Worm (Caenorhabditis elegans): ENCODE data around the gene F42F12.14.

The F42F12.14 gene

ce11 chrX:12365388-12365787 lies 17.0 kb downstream of the F42F12.14 start, which contains the start of gene F19H6.4:
TSS of gene F19H6.4 (plus strand) at chrX:12365688.
- TF ChIP-seq nhr-12 (tag; optimal IDR thresholded peaks at IDR 0.05) (no peak), mls-2 (tag; optimal IDR thresholded peaks at IDR 0.05) (no peak), elt-1 (tag; optimal IDR thresholded peaks at IDR 0.05; ENCODE audit: borderline replicate concordance, insufficient read depth) (no peak), ces-1 (GFP tag; optimal IDR thresholded peaks at IDR 0.05) (no peak)

DNA sequence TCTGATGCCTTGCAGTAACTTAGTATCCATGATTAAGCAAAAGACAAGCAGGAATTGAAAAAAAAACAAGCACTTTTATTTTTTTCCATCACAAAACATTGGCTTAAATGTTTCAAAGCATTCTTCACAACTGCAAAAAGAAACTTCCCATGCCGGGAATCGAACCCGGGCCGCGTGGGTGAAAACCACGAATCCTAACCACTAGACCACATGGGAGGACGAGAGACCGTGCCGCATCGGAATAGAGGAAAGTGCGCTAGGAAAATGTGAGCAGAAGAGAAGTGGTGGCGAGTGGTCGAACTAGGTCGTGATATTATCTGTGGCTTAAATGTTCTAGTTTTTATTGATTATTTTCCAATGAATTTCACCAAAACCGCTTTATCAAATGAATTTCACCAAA lies 19.1 kb downstream of the F42F12.14 start:
- TF ChIP-seq unc-120 (tag; optimal IDR thresholded peaks at IDR 0.05; ENCODE audit: poor library complexity, severe bottlenecking) (peak; percentile 41), lin-32 (GFP tag; optimal IDR thresholded peaks at IDR 0.05) (peak; percentile 49), bed-3 (GFP tag; optimal IDR thresholded peaks at IDR 0.05) (peak; percentile 59), ceh-83 (GFP tag; optimal IDR thresholded peaks at IDR 0.05) (peak; percentile 84), tbx-8 (GFP tag; optimal IDR thresholded peaks at IDR 0.05) (peak; percentile 36), ceh-39 (tag; optimal IDR thresholded peaks at IDR 0.05) (no peak), M03D4.4 (tag; optimal IDR thresholded peaks at IDR 0.05) (peak; percentile 74), ham-2 (GFP tag; optimal IDR thresholded peaks at IDR 0.05) (peak; percentile 51), unc-39 (tag; optimal IDR thresholded peaks at IDR 0.05) (no peak), lsy-2 (tag; optimal IDR thresholded peaks at IDR 0.05) (no peak), zip-8 (tag; optimal IDR thresholded peaks at IDR 0.05) (no peak), nhr-76 (tag; optimal IDR thresholded peaks at IDR 0.05) (no peak), ceh-43 (GFP tag; optimal IDR thresholded peaks at IDR 0.05) (peak; percentile 44), blmp-1 (tag; optimal IDR thresholded peaks at IDR 0.05) (no peak), sem-2 (GFP tag; optimal IDR thresholded peaks at IDR 0.05) (peak; percentile 64), snpc-4 (tag; optimal IDR thresholded peaks at IDR 0.05) (no peak), ces-1 (GFP tag; optimal IDR thresholded peaks at IDR 0.05) (peak; percentile 2), pha-4 (tag; optimal IDR thresholded peaks at IDR 0.05) (no peak), nhr-237 (tag; optimal IDR thresholded peaks at IDR 0.05) (no peak), sptf-1 (tag; optimal IDR thresholded peaks at IDR 0.05) (peak; percentile 72), nhr-12 (tag; optimal IDR thresholded peaks at IDR 0.05) (no peak), flh-1 (GFP tag; optimal IDR thresholded peaks at IDR 0.05) (no peak), nhr-28 (tag; optimal IDR thresholded peaks at IDR 0.05) (no peak), mls-2 (tag; optimal IDR thresholded peaks at IDR 0.05) (peak; percentile 72), mab-5 (tag; optimal IDR thresholded peaks at IDR 0.05) (no peak), ztf-11 (tag; optimal IDR thresholded peaks at IDR 0.05) (no peak), drap-1 (GFP tag; optimal IDR thresholded peaks at IDR 0.05) (peak; percentile 80), cnd-1 (tag; optimal IDR thresholded peaks at IDR 0.05) (peak; percentile 74), nhr-2 (tag; optimal IDR thresholded peaks at IDR 0.05) (no peak), lin-13 (tag; optimal IDR thresholded peaks at IDR 0.05) (no peak), unc-62 (GFP tag; optimal IDR thresholded peaks at IDR 0.05) (no peak), elt-3 (tag; optimal IDR thresholded peaks at IDR 0.05) (no peak), elt-1 (tag; optimal IDR thresholded peaks at IDR 0.05; ENCODE audit: borderline replicate concordance, insufficient read depth) (no peak), hlh-1 (tag; optimal IDR thresholded peaks at IDR 0.05) (peak; percentile 26), mep-1 (tag; optimal IDR thresholded peaks at IDR 0.05) (peak; percentile 11)

DNA sequence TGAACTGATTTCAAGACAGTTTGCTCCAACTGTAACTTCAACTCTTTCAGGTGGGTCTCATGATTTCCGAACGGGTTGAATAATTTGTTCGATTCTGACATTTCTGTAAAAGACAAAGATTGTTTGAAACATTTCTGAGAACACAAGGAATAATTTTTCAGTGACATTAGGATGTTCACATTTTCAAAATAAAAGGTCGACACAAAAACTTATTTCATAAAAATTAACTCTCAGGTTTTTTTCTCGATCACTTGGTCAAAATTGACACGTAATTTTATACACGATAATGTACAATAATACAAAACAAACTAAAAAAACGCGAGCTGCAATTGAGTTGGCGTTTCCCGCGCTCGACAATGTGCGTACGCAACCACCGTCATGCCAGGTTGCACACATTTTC lies 22.9 kb downstream of the F42F12.14 start, which contains the start of gene rif-1.2:
Gene rif-1.2 (minus strand): TSS at position 101 of the 400 bp plus-strand sequence.
- TF ChIP-seq pha-4 (tag; optimal IDR thresholded peaks at IDR 0.05), result no peak
- no peak for TF ChIP-seq nhr-28 (tag; optimal IDR thresholded peaks at IDR 0.05)
- no peak for TF ChIP-seq ceh-43 (GFP tag; optimal IDR thresholded peaks at IDR 0.05)
- TF ChIP-seq cnd-1 (tag; optimal IDR thresholded peaks at IDR 0.05), result no peak
- no peak for TF ChIP-seq blmp-1 (tag; optimal IDR thresholded peaks at IDR 0.05)
- no peak for TF ChIP-seq tbx-8 (GFP tag; optimal IDR thresholded peaks at IDR 0.05)

ce11 chrX:12375783-12376182 lies 27.4 kb downstream of the F42F12.14 start:
- no peak for TF ChIP-seq drap-1 (GFP tag; optimal IDR thresholded peaks at IDR 0.05)
- TF ChIP-seq mep-1 (tag; optimal IDR thresholded peaks at IDR 0.05), result no peak
- TF ChIP-seq nhr-2 (tag; optimal IDR thresholded peaks at IDR 0.05), result no peak
- TF ChIP-seq nhr-12 (tag; optimal IDR thresholded peaks at IDR 0.05), result no peak
- no peak for TF ChIP-seq cnd-1 (tag; optimal IDR thresholded peaks at IDR 0.05)
- TF ChIP-seq nhr-237 (tag; optimal IDR thresholded peaks at IDR 0.05), result no peak
- no peak for TF ChIP-seq nhr-28 (tag; optimal IDR thresholded peaks at IDR 0.05)
- TF ChIP-seq pha-4 (tag; optimal IDR thresholded peaks at IDR 0.05), result no peak
- TF ChIP-seq M03D4.4 (tag; optimal IDR thresholded peaks at IDR 0.05), result no peak
- TF ChIP-seq zip-8 (tag; optimal IDR thresholded peaks at IDR 0.05), result no peak
- TF ChIP-seq elt-1 (tag; optimal IDR thresholded peaks at IDR 0.05; ENCODE audit: borderline replicate concordance, insufficient read depth), result no peak
- no peak for TF ChIP-seq ham-2 (GFP tag; optimal IDR thresholded peaks at IDR 0.05)
- TF ChIP-seq ceh-83 (GFP tag; optimal IDR thresholded peaks at IDR 0.05), result no peak
- TF ChIP-seq snpc-4 (tag; optimal IDR thresholded peaks at IDR 0.05), result no peak
- TF ChIP-seq lin-13 (tag; optimal IDR thresholded peaks at IDR 0.05), result no peak
- TF ChIP-seq ceh-43 (GFP tag; optimal IDR thresholded peaks at IDR 0.05), result no peak
